Worm (Caenorhabditis elegans): ENCODE measurements around the gene C03A7.2.

- TF ChIP-seq sea-2 (GFP tag; optimal IDR thresholded peaks at IDR 0.05), result no peak
- TF ChIP-seq ceh-16 (tag; optimal IDR thresholded peaks at IDR 0.05), result no peak
- TF ChIP-seq skn-1 (tag; optimal IDR thresholded peaks at IDR 0.05), result no peak
- no peak for TF ChIP-seq fkh-2 (tag; optimal IDR thresholded peaks at IDR 0.05)
- no peak for TF ChIP-seq unc-62 (GFP tag; optimal IDR thresholded peaks at IDR 0.05)
- TF ChIP-seq daf-12 (tag; optimal IDR thresholded peaks at IDR 0.05), result no peak
- TF ChIP-seq ama-1 (optimal IDR thresholded peaks at IDR 0.05), result no peak
- no peak for TF ChIP-seq elt-2 (tag; optimal IDR thresholded peaks at IDR 0.05)
- no peak for TF ChIP-seq egl-27 (tag; optimal IDR thresholded peaks at IDR 0.05)
- TF ChIP-seq fos-1 (tag; optimal IDR thresholded peaks at IDR 0.05), result no peak
- TF ChIP-seq fkh-10 (GFP tag; optimal IDR thresholded peaks at IDR 0.05), result no peak
- no peak for TF ChIP-seq pha-4 (tag; optimal IDR thresholded peaks at IDR 0.05)
Observed at ce11 chrV:5146394-5146793, 35.3 kb upstream of the C03A7.2 start, which contains the start of gene F14F9.6.

Measured in whole organism, L3 larva.